Fruit fly (Drosophila melanogaster) whole organism, embryonic: ENCODE data around the gene RpL23A.
A peak's percentile ranks its signal among the peaks of the same experiment; 100 is the strongest.

Source experiments
- Atf3 ChIP-seq: fragments of 200-800 bp; sonication (Bioruptor generic); optimal IDR thresholded peaks from 3 replicates; lab custom pipeline; 2016; ENCODE audit warnings: missing biosample characterization, missing genetic modification characterization
- B-H2 ChIP-seq: fragments of 200-800 bp; sonication (Bioruptor generic); optimal IDR thresholded peaks from 2 replicates; lab custom pipeline; 2018; ENCODE audit warnings: missing biosample characterization, mild to moderate bottlenecking, missing genetic modification characterization
- BEAF-32 ChIP-seq: fragments of 200-800 bp; sonication (Bioruptor generic); optimal IDR thresholded peaks from 3 replicates; lab custom pipeline; 2017; ENCODE audit warnings: missing biosample characterization, missing genetic modification characterization, mild to moderate bottlenecking, moderate library complexity, missing genetic modification reagents
- CG10431 ChIP-seq: fragments of 200-800 bp; sonication (Bioruptor generic); optimal IDR thresholded peaks from 3 replicates; lab custom pipeline; 2018; ENCODE audit warnings: missing biosample characterization, mild to moderate bottlenecking, missing genetic modification characterization
- CG10543 ChIP-seq: fragments of 200-800 bp; sonication (Bioruptor generic); optimal IDR thresholded peaks from 3 replicates; lab custom pipeline; 2017; ENCODE audit warnings: missing biosample characterization, mild to moderate bottlenecking, missing genetic modification characterization, moderate library complexity
- CG10654 ChIP-seq: fragments of 200-800 bp; sonication (Bioruptor generic); optimal IDR thresholded peaks from 2 replicates; lab custom pipeline; 2016; ENCODE audit warnings: missing biosample characterization, missing genetic modification characterization
- CG11085 ChIP-seq: fragments of 200-800 bp; sonication (Bioruptor generic); IDR thresholded peaks from 2 replicates; pipeline ENCODE4 v1.3.6; 2022; ENCODE audit warnings: missing biosample characterization, missing genetic modification characterization
- CG11247 ChIP-seq: fragments of 200-800 bp; sonication (Bioruptor generic); IDR thresholded peaks from 2 replicates; pipeline ENCODE4 v1.3.6; 2022; ENCODE audit warnings: missing biosample characterization, missing genetic modification characterization
- CG13624 ChIP-seq: fragments of 200-800 bp; sonication (Bioruptor generic); optimal IDR thresholded peaks from 2 replicates; lab custom pipeline; 2016; ENCODE audit warnings: missing biosample characterization, missing genetic modification characterization
- CG14014 ChIP-seq: fragments of 200-800 bp; sonication (Bioruptor generic); IDR thresholded peaks from 2 replicates; pipeline ENCODE4 v1.3.6; 2022; ENCODE audit warnings: missing biosample characterization, missing genetic modification characterization
- CG15479 ChIP-seq: fragments of 200-800 bp; sonication (Bioruptor generic); optimal IDR thresholded peaks from 3 replicates; lab custom pipeline; 2019; ENCODE audit warnings: missing biosample characterization, mild to moderate bottlenecking, missing genetic modification characterization, moderate library complexity
- CG17385 ChIP-seq: fragments of 200-800 bp; sonication (Bioruptor generic); optimal IDR thresholded peaks from 3 replicates; lab custom pipeline; 2018; ENCODE audit warnings: missing biosample characterization, mild to moderate bottlenecking, missing genetic modification characterization
- CG17802 ChIP-seq: fragments of 200-800 bp; sonication (Bioruptor generic); optimal IDR thresholded peaks from 2 replicates; lab custom pipeline; 2018; ENCODE audit warnings: missing biosample characterization, mild to moderate bottlenecking, missing genetic modification characterization, moderate library complexity
- CG31388 ChIP-seq: fragments of 200-800 bp; sonication (Bioruptor generic); optimal IDR thresholded peaks from 2 replicates; lab custom pipeline; 2016; ENCODE audit warnings: missing biosample characterization, missing genetic modification characterization
- CG32767 ChIP-seq: fragments of 200-800 bp; sonication (Bioruptor generic); IDR thresholded peaks from 2 replicates; pipeline ENCODE4 v1.3.6; 2022; ENCODE audit warnings: missing biosample characterization, missing genetic modification characterization
- CG34422 ChIP-seq: fragments of 200-800 bp; sonication (Bioruptor generic); IDR thresholded peaks from 3 replicates; pipeline ENCODE4 v1.3.6; 2022; ENCODE audit warnings: missing biosample characterization, missing genetic modification characterization
- CG4730 ChIP-seq: fragments of 200-800 bp; sonication (Bioruptor generic); IDR thresholded peaks from 2 replicates; pipeline ENCODE4 v1.3.6; 2022; ENCODE audit warnings: missing biosample characterization, missing genetic modification characterization
- CG4820 ChIP-seq: fragments of 200-800 bp; sonication (Bioruptor generic); optimal IDR thresholded peaks from 3 replicates; lab custom pipeline; 2016; ENCODE audit warnings: missing biosample characterization, missing genetic modification characterization
- CG6689 ChIP-seq: fragments of 200-800 bp; sonication (Bioruptor generic); IDR thresholded peaks from 2 replicates; pipeline ENCODE4 v1.3.6; 2022; ENCODE audit warnings: missing biosample characterization, missing genetic modification characterization
- CG8281 ChIP-seq: fragments of 200-800 bp; sonication (Bioruptor generic); optimal IDR thresholded peaks from 2 replicates; lab custom pipeline; 2018; ENCODE audit warnings: missing biosample characterization, mild to moderate bottlenecking, missing genetic modification characterization, moderate library complexity
- CoRest ChIP-seq: fragments of 200-800 bp; sonication (Bioruptor generic); optimal IDR thresholded peaks from 3 replicates; lab custom pipeline; 2018; ENCODE audit warnings: missing biosample characterization, mild to moderate bottlenecking, missing genetic modification characterization, moderate library complexity
- E2f1 ChIP-seq: fragments of 200-800 bp; sonication (Bioruptor generic); IDR thresholded peaks from 2 replicates; pipeline ENCODE4 v1.3.6; 2022; ENCODE audit warnings: missing biosample characterization, missing genetic modification characterization
- Fer2 ChIP-seq: fragments of 200-800 bp; sonication (Bioruptor generic); optimal IDR thresholded peaks from 2 replicates; lab custom pipeline; 2018; ENCODE audit warnings: missing biosample characterization, mild to moderate bottlenecking, missing genetic modification characterization, moderate library complexity
- H15 ChIP-seq: fragments of 200-800 bp; sonication (Bioruptor generic); IDR thresholded peaks from 3 replicates; pipeline ENCODE4 v1.3.6; 2022; ENCODE audit warnings: missing biosample characterization, missing genetic modification characterization
- HLH4C ChIP-seq: fragments of 200-800 bp; sonication (Bioruptor generic); IDR thresholded peaks from 3 replicates; pipeline ENCODE4 v1.3.6; 2022; ENCODE audit warnings: missing biosample characterization, missing genetic modification characterization; ENCODE audit not compliant: partially characterized antibody
- Hr78 ChIP-seq, 2 experiments: fragments of 200-800 bp in 1 of 2; fragments of >200 bp in 1 of 2; sonication (Bioruptor generic) in 1 of 2; optimal IDR thresholded peaks; 2 replicates each; lab custom pipeline; 2017 to 2019; ENCODE audit warnings: missing biosample characterization in 2 of 2, missing genetic modification characterization in 2 of 2, mild to moderate bottlenecking in 1 of 2, moderate library complexity in 1 of 2
- Lhr ChIP-seq: fragments of 200-800 bp; sonication (Bioruptor generic); optimal IDR thresholded peaks from 3 replicates; lab custom pipeline; 2017; ENCODE audit warnings: mild to moderate bottlenecking, missing biosample characterization, missing genetic modification reagents, missing genetic modification characterization
- MTF-1 ChIP-seq: fragments of 200-800 bp; sonication (Bioruptor generic); optimal IDR thresholded peaks from 2 replicates; lab custom pipeline; 2018; ENCODE audit warnings: missing biosample characterization, mild to moderate bottlenecking, missing genetic modification characterization, borderline replicate concordance
- Mad ChIP-seq: fragments of 200-800 bp; sonication (Bioruptor generic); optimal IDR thresholded peaks from 2 replicates; lab custom pipeline; 2016; ENCODE audit warnings: missing biosample characterization, missing genetic modification characterization
- NK7.1 ChIP-seq: fragments of 200-800 bp; sonication (Bioruptor generic); optimal IDR thresholded peaks from 3 replicates; lab custom pipeline; 2016; ENCODE audit warnings: missing biosample characterization, missing genetic modification characterization
- Oaz ChIP-seq: fragments of 200-800 bp; sonication (Bioruptor generic); IDR thresholded peaks from 2 replicates; pipeline ENCODE4 v1.3.6; 2022; ENCODE audit warnings: missing biosample characterization, missing genetic modification characterization
- Pdp1 ChIP-seq, 2 experiments: fragments of 200-800 bp; sonication (Bioruptor generic); optimal IDR thresholded peaks; 3 replicates each; lab custom pipeline; 2016; ENCODE audit warnings: missing biosample characterization in 2 of 2, missing genetic modification characterization in 2 of 2, mild to moderate bottlenecking in 1 of 2, moderate library complexity in 1 of 2
- Poxn ChIP-seq: fragments of 200-800 bp; sonication (Bioruptor generic); IDR thresholded peaks from 2 replicates; pipeline ENCODE4 v1.3.6; 2022; ENCODE audit warnings: missing biosample characterization, missing genetic modification characterization
- Xrp1 ChIP-seq: fragments of 200-800 bp; sonication (Bioruptor generic); IDR thresholded peaks from 2 replicates; pipeline ENCODE4 v1.3.6; 2022; ENCODE audit warnings: missing biosample characterization, missing genetic modification characterization
- ab ChIP-seq: fragments of 200-800 bp; sonication (Bioruptor generic); optimal IDR thresholded peaks from 2 replicates; lab custom pipeline; 2016; ENCODE audit warnings: missing biosample characterization, missing genetic modification characterization
- cato ChIP-seq: fragments of 200-800 bp; sonication (Bioruptor generic); optimal IDR thresholded peaks from 2 replicates; lab custom pipeline; 2016; ENCODE audit warnings: missing biosample characterization, missing genetic modification characterization, borderline replicate concordance
- chm ChIP-seq: fragments of 200-800 bp; sonication (Bioruptor generic); IDR thresholded peaks from 2 replicates; pipeline ENCODE4 v1.3.6; 2022; ENCODE audit warnings: missing biosample characterization, missing genetic modification characterization
- corto ChIP-seq: fragments of 200-800 bp; sonication (Bioruptor generic); optimal IDR thresholded peaks from 2 replicates; lab custom pipeline; 2016; ENCODE audit warnings: missing biosample characterization, mild to moderate bottlenecking, missing genetic modification characterization, moderate library complexity
- dmrt11E ChIP-seq: fragments of 200-800 bp; sonication (Bioruptor generic); optimal IDR thresholded peaks from 3 replicates; lab custom pipeline; 2018; ENCODE audit warnings: missing biosample characterization, mild to moderate bottlenecking, missing genetic modification characterization, moderate library complexity
- eve ChIP-seq, 2 experiments: fragments of >200 bp; optimal IDR thresholded peaks; 2 replicates each; lab custom pipeline; 2017; ENCODE audit warnings: missing biosample characterization in 2 of 2, missing genetic modification characterization in 2 of 2
- gro ChIP-seq: fragments of 200-800 bp; sonication (Bioruptor generic); optimal IDR thresholded peaks from 2 replicates; lab custom pipeline; 2016; ENCODE audit warnings: missing biosample characterization, missing genetic modification characterization
- gt ChIP-seq: fragments of 200-800 bp; sonication (Bioruptor generic); IDR thresholded peaks from 2 replicates; pipeline ENCODE4 v1.3.6; 2022; ENCODE audit warnings: missing biosample characterization, missing genetic modification characterization
- lilli ChIP-seq: fragments of 200-800 bp; sonication (Bioruptor generic); optimal IDR thresholded peaks from 3 replicates; lab custom pipeline; 2016; ENCODE audit warnings: missing biosample characterization, missing genetic modification characterization
- lmd ChIP-seq: fragments of 200-800 bp; sonication (Bioruptor generic); IDR thresholded peaks from 2 replicates; pipeline ENCODE4 v1.3.6; 2022; ENCODE audit warnings: missing biosample characterization, missing genetic modification characterization
- phol ChIP-seq: fragments of 200-800 bp; sonication (Bioruptor generic); optimal IDR thresholded peaks from 3 replicates; lab custom pipeline; 2018; ENCODE audit warnings: missing biosample characterization, mild to moderate bottlenecking, missing genetic modification characterization, moderate library complexity
- shn ChIP-seq: fragments of 200-800 bp; sonication (Bioruptor generic); optimal IDR thresholded peaks from 3 replicates; lab custom pipeline; 2016; ENCODE audit warnings: missing biosample characterization, missing genetic modification characterization
- sug ChIP-seq: fragments of 200-800 bp; optimal IDR thresholded peaks from 2 replicates; lab custom pipeline; 2019; ENCODE audit warnings: missing biosample characterization, mild to moderate bottlenecking, missing genetic modification characterization, moderate library complexity
- tll ChIP-seq, 2 experiments: fragments of 200-800 bp in 1 of 2; fragments of >200 bp in 1 of 2; sonication (Bioruptor generic) in 1 of 2; optimal IDR thresholded peaks; 2 replicates each; lab custom pipeline; 2017 to 2019; ENCODE audit warnings: missing biosample characterization in 2 of 2, missing genetic modification characterization in 2 of 2, mild to moderate bottlenecking in 1 of 2, moderate library complexity in 1 of 2
- zfh2 ChIP-seq: fragments of 200-800 bp; sonication (Bioruptor generic); optimal IDR thresholded peaks from 2 replicates; lab custom pipeline; 2016; ENCODE audit warnings: missing biosample characterization, missing genetic modification characterization

Gene RpL23A

DNA sequence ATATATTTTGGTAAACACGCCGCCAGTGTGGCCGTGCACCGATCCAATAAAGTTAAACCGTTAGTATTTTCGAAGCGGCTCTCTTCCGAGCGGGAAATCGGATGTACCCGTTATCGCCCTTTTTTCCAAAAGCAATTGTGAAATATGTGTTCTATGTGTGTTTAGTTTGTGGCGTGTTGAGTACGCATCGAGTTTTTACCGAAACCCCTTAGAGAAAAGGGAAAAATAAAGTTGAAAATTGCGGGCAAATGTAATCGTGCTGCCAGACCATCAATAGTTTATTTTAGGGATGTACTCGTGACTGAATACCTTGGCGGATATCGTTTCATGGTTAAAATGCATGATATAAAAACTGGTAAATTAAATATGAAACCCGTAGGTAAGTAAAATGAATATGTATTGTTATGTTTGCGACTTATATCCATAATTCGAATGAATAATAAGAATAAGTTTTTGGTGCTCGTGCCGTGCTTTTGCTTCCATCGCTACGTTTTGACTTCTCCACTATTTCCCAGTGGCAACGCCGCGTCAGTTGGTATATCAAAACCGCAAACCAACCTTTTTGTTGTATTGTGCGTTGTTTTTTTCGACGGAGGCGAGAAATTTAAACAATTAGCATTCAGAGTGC is 29.2 kb downstream of the RpL23A start, which contains the start of the genes Mettl2 and Bgb (continued):
- TF ChIP-seq H15 (GFP tag; lab: Robert Waterston, UW), result peak; percentile 85
- peak; percentile 69 for TF ChIP-seq Mad (GFP tag; lab: Kevin White, UChicago)
- TF ChIP-seq CG10543, result peak; percentile 51
- TF ChIP-seq CG17385 (GFP tag; lab: Kevin White, UChicago), result no peak
- peak; percentile 67 for TF ChIP-seq dmrt11E (tag; lab: Kevin White, UChicago)
- peak; percentile 90 for TF ChIP-seq lilli (GFP tag; lab: Kevin White, UChicago)
- TF ChIP-seq eve (GFP tag; optimal IDR thresholded peaks at IDR 0.05; lab: Kevin White, UChicago), result no peak
- TF ChIP-seq CG8281 (tag; lab: Kevin White, UChicago), result no peak
- no peak for TF ChIP-seq corto
- TF ChIP-seq gro (GFP tag; lab: Kevin White, UChicago), result peak; percentile 81
- no peak; the same call in 1 of the 2 replicates for TF ChIP-seq gt (GFP tag; lab: Robert Waterston, UW)
- TF ChIP-seq NK7.1 (GFP tag; lab: Kevin White, UChicago), result peak; percentile 48
- peak; percentile 71 for TF ChIP-seq Atf3 (GFP tag; lab: Kevin White, UChicago)
- TF ChIP-seq lmd, result peak; percentile 89
- TF ChIP-seq zfh2 (GFP tag; lab: Kevin White, UChicago), result peak; percentile 91
- peak; percentile 34 for TF ChIP-seq CG17802 (tag; lab: Kevin White, UChicago)
- peak; percentile 80 for TF ChIP-seq CG4820 (GFP tag; lab: Kevin White, UChicago)
- TF ChIP-seq Pdp1 (GFP tag; optimal IDR thresholded peaks at IDR 0.05; lab: Kevin White, UChicago), result peak in 1 of 2 experiments; percentile 90
- no peak for TF ChIP-seq MTF-1
- peak; percentile 56; the same call in 2 of the 3 replicates for TF ChIP-seq HLH4C
- peak; percentile 45; the same call in 1 of the 2 replicates for TF ChIP-seq CG11085
- TF ChIP-seq CG6689 (GFP tag; lab: Robert Waterston, UW), result peak; percentile 88
- TF ChIP-seq CoRest (tag; lab: Kevin White, UChicago), result peak; percentile 83
- TF ChIP-seq BEAF-32 (GFP tag; lab: Kevin White, UChicago), result peak; percentile 89
- peak; percentile 77 for TF ChIP-seq CG4730
- TF ChIP-seq tll (GFP tag; optimal IDR thresholded peaks at IDR 0.05; lab: Kevin White, UChicago), result peak; percentile 93
- TF ChIP-seq CG11247, result peak; percentile 68
- TF ChIP-seq E2f1, result peak; percentile 71
- peak; percentile 81 for TF ChIP-seq CG34422 (GFP tag; lab: Robert Waterston, UW)
- TF ChIP-seq cato (GFP tag; lab: Kevin White, UChicago), result peak; percentile 66
- TF ChIP-seq Xrp1 (GFP tag; lab: Robert Waterston, UW), result peak; percentile 76
- TF ChIP-seq Fer2 (tag; lab: Kevin White, UChicago), result peak; percentile 74
- no peak for TF ChIP-seq Hr78 (GFP tag; optimal IDR thresholded peaks at IDR 0.05; lab: Kevin White, UChicago)
- TF ChIP-seq chm (GFP tag; lab: Robert Waterston, UW), result 0 out of 2 replicates have a peak, but pooled peaks have one; percentile 35
- peak; percentile 87 for TF ChIP-seq phol
- peak; percentile 76 for TF ChIP-seq sug (tag; lab: Kevin White, UChicago)
- peak; percentile 86 for TF ChIP-seq CG32767 (GFP tag; lab: Robert Waterston, UW)
- TF ChIP-seq B-H2, result no peak
- TF ChIP-seq CG10431 (GFP tag; lab: Kevin White, UChicago), result no peak
- TF ChIP-seq CG14014 (GFP tag; lab: Robert Waterston, UW), result peak; percentile 75
- TF ChIP-seq Lhr (GFP tag; lab: Kevin White, UChicago), result no peak
- peak; percentile 49 for TF ChIP-seq Oaz
- TF ChIP-seq CG10654 (GFP tag; lab: Kevin White, UChicago), result peak; percentile 68
- TF ChIP-seq shn (GFP tag; lab: Kevin White, UChicago), result peak; percentile 77
- peak; percentile 78 for TF ChIP-seq CG13624 (GFP tag; lab: Kevin White, UChicago)
- no peak for TF ChIP-seq CG15479 (GFP tag; lab: Kevin White, UChicago)
- TF ChIP-seq Poxn (GFP tag; lab: Robert Waterston, UW), result no peak
- peak; percentile 49 for TF ChIP-seq ab (GFP tag; lab: Kevin White, UChicago)
- TF ChIP-seq CG31388, result peak; percentile 43
